Fruit fly (Drosophila melanogaster): ENCODE measurements around the gene btsz.

Gene btsz

dm6 chr3R:14830262-14830758, 45.0 kb downstream of the btsz start:
- TF ChIP-seq Ets65A (GFP tag), result peak; percentile 88
- TF ChIP-seq CG8478 (optimal IDR thresholded peaks at IDR 0.05), result peak; percentile 82
- no peak for TF ChIP-seq CG6683 (GFP tag; optimal IDR thresholded peaks at IDR 0.05)
- peak; percentile 62 for TF ChIP-seq CTCF (GFP tag; optimal IDR thresholded peaks at IDR 0.05)
- TF ChIP-seq caup (GFP tag; optimal IDR thresholded peaks at IDR 0.05; ENCODE audit: severe bottlenecking), result no peak
- no peak for TF ChIP-seq pnt (GFP tag; optimal IDR thresholded peaks at IDR 0.05)
- TF ChIP-seq dan (GFP tag; IDR thresholded peaks at IDR 0.05), result 0 out of 2 replicates have a peak, but pooled peaks have one; percentile 32
- peak; percentile 39 for TF ChIP-seq ewg (GFP tag; optimal IDR thresholded peaks at IDR 0.05)

- no peak for TF ChIP-seq CG14860 (GFP tag; IDR thresholded peaks at IDR 0.05; ENCODE audit: partially characterized antibody)
- TF ChIP-seq z (GFP tag; IDR thresholded peaks at IDR 0.05), result no peak
- peak; percentile 77 for TF ChIP-seq CTCF (GFP tag; optimal IDR thresholded peaks at IDR 0.05)
- no peak for TF ChIP-seq pan (optimal IDR thresholded peaks at IDR 0.05)
- TF ChIP-seq pan (GFP tag; optimal IDR thresholded peaks at IDR 0.05 in 1 of 2, IDR thresholded peaks at IDR 0.05 in 1 of 2), result no peak
- no peak for TF ChIP-seq salm (tag; optimal IDR thresholded peaks at IDR 0.05)
- peak; percentile 6 for TF ChIP-seq HmgZ (tag; optimal IDR thresholded peaks at IDR 0.05)
- no peak for TF ChIP-seq CG8388 (GFP tag; optimal IDR thresholded peaks at IDR 0.05)
- TF ChIP-seq CG16863 (GFP tag; optimal IDR thresholded peaks at IDR 0.05), result no peak
- peak; percentile 42 for TF ChIP-seq CG13287 (GFP tag; IDR thresholded peaks at IDR 0.05; ENCODE audit: partially characterized antibody)
- peak; percentile 27 for TF ChIP-seq pita (GFP tag; optimal IDR thresholded peaks at IDR 0.05)
- no peak for TF ChIP-seq CG14441 (GFP tag; IDR thresholded peaks at IDR 0.05)
- no peak for TF ChIP-seq GATAe (GFP tag; conservative IDR thresholded peaks at IDR 0.05)
- no peak for TF ChIP-seq CG4854 (GFP tag; optimal IDR thresholded peaks at IDR 0.05)
- no peak for TF ChIP-seq CG2875 (GFP tag; optimal IDR thresholded peaks at IDR 0.05)
- TF ChIP-seq chinmo (GFP tag; IDR thresholded peaks at IDR 0.05; ENCODE audit: partially characterized antibody), result 0 out of 4 replicates have a peak, but pooled peaks have one; percentile 5
- TF ChIP-seq stwl (tag; optimal IDR thresholded peaks at IDR 0.05), result peak; percentile 22
- no peak for TF ChIP-seq CG18476 (GFP tag; optimal IDR thresholded peaks at IDR 0.05)
- TF ChIP-seq al (GFP tag; IDR thresholded peaks at IDR 0.05), result no peak
- no peak for TF ChIP-seq crol (GFP tag; IDR thresholded peaks at IDR 0.05)
Measured at dm6 chr3R:14822954-14823353, 52.3 kb downstream of the btsz start.

dm6 chr3R:14821175-14821574, 54.1 kb downstream of the btsz start:
- TF ChIP-seq ase (GFP tag; IDR thresholded peaks at IDR 0.05) (no peak), CG10959 (GFP tag; IDR thresholded peaks at IDR 0.05) (no peak), Med (GFP tag) (peak; percentile 56), Sox100B (GFP tag; optimal IDR thresholded peaks at IDR 0.05) (no peak), CG14667 (GFP tag; IDR thresholded peaks at IDR 0.05) (no peak), CG4328 (GFP tag; optimal IDR thresholded peaks at IDR 0.05) (no peak), tll (GFP tag; optimal IDR thresholded peaks at IDR 0.05) (no peak), CG6175 (GFP tag; IDR thresholded peaks at IDR 0.05) (no peak), CG10209 (GFP tag; optimal IDR thresholded peaks at IDR 0.05) (no peak), CG8290 (GFP tag; optimal IDR thresholded peaks at IDR 0.05) (no peak), CG8290 (tag; optimal IDR thresholded peaks at IDR 0.05) (peak in 1 of 2 experiments; percentile 35), Scr (GFP tag; IDR thresholded peaks at IDR 0.05; ENCODE audit: partially characterized antibody) (no peak), CG13424 (tag; optimal IDR thresholded peaks at IDR 0.05) (no peak), Opbp (GFP tag; IDR thresholded peaks at IDR 0.05; ENCODE audit: partially characterized antibody) (no peak), CG16813 (GFP tag; IDR thresholded peaks at IDR 0.05; ENCODE audit: partially characterized antibody) (0 out of 3 replicates have a peak, but pooled peaks have one; percentile 15), Deaf1 (tag; optimal IDR thresholded peaks at IDR 0.05) (peak; percentile 44), chinmo (GFP tag; IDR thresholded peaks at IDR 0.05; ENCODE audit: partially characterized antibody) (0 out of 4 replicates have a peak, but pooled peaks have one; percentile 52), MESR4 (GFP tag; optimal IDR thresholded peaks at IDR 0.05) (no peak), Lhr (GFP tag; optimal IDR thresholded peaks at IDR 0.05) (no peak), CG9817 (tag; optimal IDR thresholded peaks at IDR 0.05) (no peak), pum (GFP tag; optimal IDR thresholded peaks at IDR 0.05) (no peak), lbe (GFP tag; optimal IDR thresholded peaks at IDR 0.05) (no peak), CG12769 (tag; optimal IDR thresholded peaks at IDR 0.05) (peak; percentile 8), usp (GFP tag; optimal IDR thresholded peaks at IDR 0.05) (no peak)
